Worm (Caenorhabditis elegans): ENCODE data around the gene idhb-1.

Gene idhb-1

DNA sequence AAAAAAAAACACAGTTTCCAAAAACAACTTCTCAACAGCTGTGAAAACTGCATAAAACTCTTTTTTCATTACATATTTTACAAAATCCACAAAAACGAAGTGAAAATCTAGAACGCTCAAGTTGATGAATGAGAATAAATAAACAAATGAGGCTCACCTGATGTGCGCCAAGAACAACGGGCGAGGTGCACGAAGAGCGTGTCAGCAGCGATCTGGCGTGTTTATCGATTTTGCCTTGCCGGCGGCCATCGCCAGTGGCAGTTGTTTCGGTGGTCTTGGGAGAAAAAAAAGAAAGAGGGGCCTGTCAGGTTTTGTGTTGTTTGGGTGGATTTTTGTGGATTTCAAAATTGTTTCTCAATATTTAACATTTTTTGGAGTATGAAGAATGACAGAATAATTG is at the start of gene idhb-1:
Gene idhb-1, minus strand, starts transcription at position 214 of the 400 bp plus-strand sequence.
- TF ChIP-seq hlh-11 (tag; optimal IDR thresholded peaks at IDR 0.05) (peak; percentile 84), unc-62 (GFP tag; optimal IDR thresholded peaks at IDR 0.05 in 1 of 2) (peak in 1 of 2 experiments; percentile 85), unc-62 (tag; optimal IDR thresholded peaks at IDR 0.05) (no peak), nhr-28 (tag; optimal IDR thresholded peaks at IDR 0.05) (peak; percentile 26), snpc-4 (tag; optimal IDR thresholded peaks at IDR 0.05) (peak; percentile 1), pha-4 (GFP tag; IDR thresholded peaks at IDR 0.05) (peak; percentile 54; the same call in 1 of the 2 replicates), pha-4 (tag; optimal IDR thresholded peaks at IDR 0.05) (no peak), dmd-8 (GFP tag; IDR thresholded peaks at IDR 0.05) (no peak), daf-16 (GFP tag; optimal IDR thresholded peaks at IDR 0.05) (peak in 1 of 2 experiments; percentile 88), daf-16 (tag; optimal IDR thresholded peaks at IDR 0.05) (peak; percentile 72), F37D6.2 (tag; optimal IDR thresholded peaks at IDR 0.05) (peak; percentile 47), zfp-2 (tag; optimal IDR thresholded peaks at IDR 0.05) (no peak), aha-1 (tag) (peak; percentile 69), ceh-28 (tag; optimal IDR thresholded peaks at IDR 0.05) (peak; percentile 51), php-3 (GFP tag; IDR thresholded peaks at IDR 0.05) (no peak), T20F7.1 (GFP tag; optimal IDR thresholded peaks at IDR 0.05) (peak; percentile 28), hmg-1.1 (GFP tag; IDR thresholded peaks at IDR 0.05) (peak; percentile 71; the same call in 1 of the 2 replicates), lin-39 (tag; optimal IDR thresholded peaks at IDR 0.05) (no peak), jun-1 (tag; optimal IDR thresholded peaks at IDR 0.05) (peak; percentile 9), nhr-237 (tag; optimal IDR thresholded peaks at IDR 0.05) (no peak), nhr-102 (tag; optimal IDR thresholded peaks at IDR 0.05) (peak; percentile 6), mep-1 (tag; optimal IDR thresholded peaks at IDR 0.05) (peak; percentile 90), skn-1 (tag; optimal IDR thresholded peaks at IDR 0.05) (no peak), tag-97 (GFP tag; IDR thresholded peaks at IDR 0.05) (no peak), lsy-2 (tag; optimal IDR thresholded peaks at IDR 0.05) (peak in 1 of 2 experiments; percentile 80), dpl-1 (GFP tag; optimal IDR thresholded peaks at IDR 0.05) (peak; percentile 68), vab-7 (GFP tag; IDR thresholded peaks at IDR 0.05) (no peak), dve-1 (tag; optimal IDR thresholded peaks at IDR 0.05; ENCODE audit: insufficient read depth) (peak; percentile 85), ctbp-1 (GFP tag; IDR thresholded peaks at IDR 0.05) (peak; percentile 53; the same call in 1 of the 2 replicates), ceh-32 (tag; optimal IDR thresholded peaks at IDR 0.05; ENCODE audit: poor library complexity) (no peak), mxl-3 (GFP tag; optimal IDR thresholded peaks at IDR 0.05) (peak; percentile 72), spr-3 (GFP tag; optimal IDR thresholded peaks at IDR 0.05) (peak; percentile 20), hlh-30 (tag; optimal IDR thresholded peaks at IDR 0.05; ENCODE audit: insufficient read depth) (peak; percentile 73), R02D3.7 (tag; optimal IDR thresholded peaks at IDR 0.05) (no peak), D1046.2 (GFP tag; IDR thresholded peaks at IDR 0.05) (no peak), zfp-3 (GFP tag; conservative IDR thresholded peaks at IDR 0.05) (no peak), Y48G9A.11 (GFP tag; IDR thresholded peaks at IDR 0.05) (no peak), T26A8.4 (GFP tag; IDR thresholded peaks at IDR 0.05) (peak; percentile 42; the same call in 1 of the 2 replicates), lin-13 (GFP tag; optimal IDR thresholded peaks at IDR 0.05) (peak; percentile 49), fkh-10 (GFP tag; optimal IDR thresholded peaks at IDR 0.05) (peak; percentile 25), mdl-1 (tag; optimal IDR thresholded peaks at IDR 0.05) (peak in 1 of 2 experiments; percentile 61), nhr-25 (tag; optimal IDR thresholded peaks at IDR 0.05; ENCODE audit: borderline replicate concordance, insufficient read depth) (peak; percentile 54), nhr-11 (tag; optimal IDR thresholded peaks at IDR 0.05) (peak; percentile 62), rbr-2 (tag; optimal IDR thresholded peaks at IDR 0.05) (peak; percentile 71)

All from whole organism, L4 larva.